Worm (Caenorhabditis elegans): ENCODE results near the gene rpl-22.
A peak's percentile ranks its signal among the peaks of the same experiment; 100 is the strongest.

rpl-22 gene

DNA sequence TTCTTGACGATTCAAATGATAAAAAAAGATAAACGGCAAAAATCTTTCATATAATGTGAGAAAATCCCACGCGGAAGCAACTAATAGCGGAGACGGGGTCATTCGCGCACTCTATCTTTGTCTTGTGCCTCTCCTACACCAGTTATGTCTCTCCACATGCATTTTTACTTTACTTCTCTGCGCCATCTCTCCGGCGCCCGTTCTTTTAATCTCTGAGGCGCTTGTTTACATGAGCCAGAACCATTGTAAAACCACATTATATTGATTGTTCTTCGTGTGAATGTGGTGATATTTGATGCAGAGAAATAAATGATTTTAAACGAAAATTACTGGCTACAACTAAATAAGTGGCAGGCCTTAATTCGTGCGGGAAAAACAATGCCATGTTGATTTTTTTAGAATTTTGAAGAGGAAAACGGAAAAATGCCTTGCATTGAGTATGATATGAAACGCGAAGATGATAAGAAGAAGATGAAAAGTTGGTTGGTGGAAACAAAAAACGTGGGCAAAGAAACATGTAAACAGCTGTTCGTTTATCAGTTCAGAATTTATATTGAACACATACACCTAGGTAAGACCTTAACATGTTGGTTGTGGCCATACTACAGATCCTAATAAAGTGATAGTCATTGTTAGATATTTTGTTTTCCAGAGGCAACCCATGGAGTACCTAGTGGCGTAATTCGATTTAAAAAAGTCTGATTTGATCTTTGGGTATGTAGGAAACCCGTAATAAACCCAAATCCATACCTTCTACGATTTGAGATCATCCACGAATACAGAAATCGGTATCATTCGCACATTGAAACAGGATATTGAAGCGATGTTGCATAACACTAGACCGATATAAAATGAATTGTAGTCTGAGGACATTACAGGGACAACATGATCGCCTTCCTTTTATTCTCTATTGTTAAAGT lies 37.2 kb downstream of the rpl-22 start, which contains the start of gene C04G6.2 (continued):
- TF ChIP-seq blmp-1 (tag; optimal IDR thresholded peaks at IDR 0.05; ENCODE audit: insufficient read depth), result no peak
- no peak for TF ChIP-seq nhr-77 (tag; optimal IDR thresholded peaks at IDR 0.05)
- TF ChIP-seq Y55F3AM.14 (GFP tag; optimal IDR thresholded peaks at IDR 0.05), result no peak
- TF ChIP-seq dmd-4 (tag; optimal IDR thresholded peaks at IDR 0.05), result no peak
- TF ChIP-seq nhr-25 (tag; optimal IDR thresholded peaks at IDR 0.05), result no peak
- peak; percentile 31 for TF ChIP-seq lin-13 (GFP tag; optimal IDR thresholded peaks at IDR 0.05)
- TF ChIP-seq peb-1 (tag; optimal IDR thresholded peaks at IDR 0.05), result no peak
- no peak for TF ChIP-seq elt-1 (tag; optimal IDR thresholded peaks at IDR 0.05)

DNA sequence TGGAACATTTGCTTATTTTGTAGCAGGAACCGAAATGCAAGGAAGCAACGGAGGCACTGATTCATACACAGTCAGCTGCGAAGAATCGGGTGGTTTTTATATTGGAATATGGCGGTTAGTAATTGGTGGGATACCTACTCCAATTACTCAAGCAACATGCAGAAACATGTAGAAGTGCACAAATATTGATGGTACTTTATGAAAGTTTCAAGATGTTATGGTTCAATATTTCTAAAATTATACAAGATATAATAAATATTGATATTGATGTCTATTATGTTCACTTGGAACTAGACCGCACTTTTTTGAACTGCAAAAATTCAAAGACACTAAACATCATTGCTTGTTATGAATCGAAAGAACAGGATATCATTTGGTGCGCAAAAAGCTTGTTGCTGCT lies 38.5 kb downstream of the rpl-22 start, which contains the start of gene C04G6.13:
Gene C04G6.13 (plus strand): TSS at position 301 of the 400 bp plus-strand sequence.
- TF ChIP-seq ztf-1 (GFP tag; conservative IDR thresholded peaks at IDR 0.05) (no peak), lin-39 (tag; optimal IDR thresholded peaks at IDR 0.05) (no peak), R02D3.7 (tag; optimal IDR thresholded peaks at IDR 0.05) (no peak)

DNA sequence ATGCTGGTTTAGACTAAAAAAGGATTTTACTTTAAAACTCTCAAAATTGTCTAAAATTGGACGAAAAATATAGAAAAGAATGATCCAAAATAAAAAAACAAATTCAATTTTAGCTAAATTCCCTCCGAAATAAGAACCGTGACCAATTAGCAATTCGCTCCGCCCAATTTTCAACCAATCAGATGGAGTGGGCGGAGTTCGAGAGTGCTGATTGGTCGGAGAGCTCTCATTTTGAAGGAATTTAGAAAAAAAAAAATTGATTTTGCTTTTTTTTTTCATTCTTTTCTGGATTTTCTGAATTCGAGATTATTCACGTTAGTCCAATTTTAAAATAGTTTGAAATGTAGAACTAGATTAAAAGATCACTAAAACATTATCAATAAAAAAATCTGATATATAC lies 43.6 kb downstream of the rpl-22 start:
- TF ChIP-seq sma-9 (GFP tag; optimal IDR thresholded peaks at IDR 0.05), result no peak
- TF ChIP-seq sma-9 (tag; optimal IDR thresholded peaks at IDR 0.05), result no peak
- no peak for TF ChIP-seq lsy-2 (tag; optimal IDR thresholded peaks at IDR 0.05)
- no peak for TF ChIP-seq ZK546.5 (tag; optimal IDR thresholded peaks at IDR 0.05)
- TF ChIP-seq mdl-1 (tag; optimal IDR thresholded peaks at IDR 0.05), result no peak
- TF ChIP-seq snpc-4 (tag; optimal IDR thresholded peaks at IDR 0.05), result no peak
- no peak for TF ChIP-seq ceh-16 (tag; optimal IDR thresholded peaks at IDR 0.05)
- TF ChIP-seq nhr-25 (tag; optimal IDR thresholded peaks at IDR 0.05), result no peak
- no peak for TF ChIP-seq F13H6.1 (tag; optimal IDR thresholded peaks at IDR 0.05)
- no peak for TF ChIP-seq mbf-1 (tag; optimal IDR thresholded peaks at IDR 0.05)
- no peak for TF ChIP-seq aly-2 (tag; optimal IDR thresholded peaks at IDR 0.05)
- TF ChIP-seq nhr-77 (tag; optimal IDR thresholded peaks at IDR 0.05), result no peak
- no peak for TF ChIP-seq ztf-1 (GFP tag; conservative IDR thresholded peaks at IDR 0.05)
- no peak for TF ChIP-seq nhr-129 (tag; optimal IDR thresholded peaks at IDR 0.05)
- no peak for TF ChIP-seq ztf-11 (tag; optimal IDR thresholded peaks at IDR 0.05)
- no peak for TF ChIP-seq nhr-21 (tag; optimal IDR thresholded peaks at IDR 0.05)
- no peak for TF ChIP-seq dmd-4 (tag; optimal IDR thresholded peaks at IDR 0.05)
- no peak for TF ChIP-seq lin-11 (tag; optimal IDR thresholded peaks at IDR 0.05)

DNA sequence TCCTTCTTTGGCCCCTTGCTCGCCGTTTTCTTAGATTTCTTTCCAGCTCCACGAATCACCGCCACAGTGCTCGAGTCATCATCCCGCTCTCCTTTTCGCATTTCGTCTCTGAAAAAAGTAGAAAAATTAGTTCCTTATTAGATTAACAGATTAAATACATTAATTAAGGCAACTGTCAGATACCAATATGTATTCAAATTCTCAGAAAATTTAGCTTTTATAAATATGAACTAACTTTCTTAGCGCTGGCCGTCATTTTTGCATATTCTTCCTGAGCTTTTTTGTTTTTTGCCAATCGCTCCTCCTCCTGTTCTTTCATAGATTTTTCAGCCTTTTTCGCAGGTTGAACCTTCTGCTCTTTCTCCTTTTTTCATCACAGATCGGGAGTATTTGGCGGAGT lies 44.2 kb downstream of the rpl-22 start, which contains the start of gene C04G6.6:
Gene C04G6.6 (minus strand): TSS at position 101 of the 400 bp plus-strand sequence.
- TF ChIP-seq elt-3 (tag; optimal IDR thresholded peaks at IDR 0.05), result no peak
- no peak for TF ChIP-seq nhr-23 (tag; optimal IDR thresholded peaks at IDR 0.05)
- TF ChIP-seq mab-5 (tag; optimal IDR thresholded peaks at IDR 0.05), result no peak
- TF ChIP-seq gmeb-1 (tag; optimal IDR thresholded peaks at IDR 0.05), result no peak
- no peak for TF ChIP-seq unc-39 (tag; optimal IDR thresholded peaks at IDR 0.05)
- no peak for TF ChIP-seq unc-62 (GFP tag; optimal IDR thresholded peaks at IDR 0.05)
- no peak for TF ChIP-seq nhr-11 (tag; optimal IDR thresholded peaks at IDR 0.05)
- TF ChIP-seq blmp-1 (tag; optimal IDR thresholded peaks at IDR 0.05; ENCODE audit: insufficient read depth), result no peak
- no peak for TF ChIP-seq nhr-21 (tag; optimal IDR thresholded peaks at IDR 0.05)
- TF ChIP-seq mdl-1 (tag; optimal IDR thresholded peaks at IDR 0.05), result no peak
- TF ChIP-seq snpc-4 (tag; optimal IDR thresholded peaks at IDR 0.05), result no peak
- no peak for TF ChIP-seq lin-39 (tag; optimal IDR thresholded peaks at IDR 0.05)
- TF ChIP-seq crh-2 (tag; optimal IDR thresholded peaks at IDR 0.05), result no peak

DNA sequence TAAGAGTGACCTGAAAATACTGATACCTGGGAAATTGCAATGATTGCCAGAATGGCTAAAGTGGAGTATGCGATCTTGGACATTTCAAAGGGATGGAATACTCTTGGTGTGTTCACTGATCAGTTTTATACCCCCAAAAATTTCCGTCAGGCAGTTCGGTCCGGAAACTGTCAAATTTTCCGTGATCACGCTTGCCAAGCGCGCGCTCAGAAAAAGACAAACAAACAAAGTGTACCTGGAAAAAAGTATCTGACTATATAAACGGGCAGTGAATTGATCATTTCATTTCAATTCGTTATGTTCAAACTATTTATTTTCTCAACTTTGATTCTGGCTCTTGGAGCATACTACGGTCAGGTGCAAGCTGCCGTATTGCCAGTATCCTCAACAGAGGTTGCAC lies 46.3 kb downstream of the rpl-22 start, which contains the start of the genes idpb-3 and idpb-1:
Gene idpb-3 (minus strand): TSS at position 101 of the 400 bp plus-strand sequence.
Gene idpb-1 (plus strand): TSS at position 284 of the 400 bp plus-strand sequence.
- TF ChIP-seq blmp-1 (tag; optimal IDR thresholded peaks at IDR 0.05; ENCODE audit: insufficient read depth) (no peak), ztf-11 (tag; optimal IDR thresholded peaks at IDR 0.05) (no peak), nhr-237 (tag; optimal IDR thresholded peaks at IDR 0.05) (no peak), lin-39 (tag; optimal IDR thresholded peaks at IDR 0.05) (no peak), mab-5 (tag; optimal IDR thresholded peaks at IDR 0.05) (no peak), nhr-12 (tag; optimal IDR thresholded peaks at IDR 0.05) (no peak), elt-1 (tag; optimal IDR thresholded peaks at IDR 0.05) (no peak), unc-62 (GFP tag; optimal IDR thresholded peaks at IDR 0.05) (no peak)

Measured in whole organism, L2 larva.